Fruit fly (Drosophila melanogaster) whole organism, pupa: Measurements from ENCODE around the gene Cyp312a1.

Source experiments
- CG10348 ChIP-seq: fragments of 200-800 bp; sonication (Bioruptor generic); IDR thresholded peaks from 2 replicates; pipeline ENCODE4 v1.3.6; 2022; ENCODE audit warnings: missing biosample characterization, missing genetic modification characterization
- CG12605 ChIP-seq: fragments of 200-800 bp; sonication (Bioruptor generic); IDR thresholded peaks from 2 replicates; pipeline ENCODE4 v1.3.6; 2022; ENCODE audit warnings: missing biosample characterization, missing genetic modification characterization
- CG13204 ChIP-seq: fragments of 200-800 bp; sonication (Bioruptor generic); optimal IDR thresholded peaks from 2 replicates; lab custom pipeline; 2018; ENCODE audit warnings: missing biosample characterization, mild to moderate bottlenecking, missing genetic modification characterization, moderate library complexity
- CG14655 ChIP-seq: fragments of 200-800 bp; sonication (Bioruptor generic); optimal IDR thresholded peaks from 3 replicates; lab custom pipeline; 2017; ENCODE audit warnings: mild to moderate bottlenecking, missing biosample characterization, missing genetic modification reagents, missing genetic modification characterization
- CG15710 ChIP-seq: fragments of 200-800 bp; sonication (Bioruptor generic); optimal IDR thresholded peaks from 2 replicates; lab custom pipeline; 2018; ENCODE audit warnings: missing biosample characterization, mild to moderate bottlenecking, missing genetic modification characterization, moderate library complexity
- CG17806 ChIP-seq: fragments of 200-800 bp; sonication (Bioruptor generic); optimal IDR thresholded peaks from 2 replicates; lab custom pipeline; 2018; ENCODE audit warnings: missing biosample characterization, mild to moderate bottlenecking, missing genetic modification characterization, moderate library complexity
- CG32121 ChIP-seq: fragments of 200-800 bp; sonication (Bioruptor generic); IDR thresholded peaks from 2 replicates; pipeline ENCODE4 v1.3.6; 2022; ENCODE audit warnings: missing biosample characterization, missing genetic modification characterization
- CG34367 ChIP-seq: fragments of 200-800 bp; sonication (Bioruptor generic); optimal IDR thresholded peaks from 2 replicates; lab custom pipeline; 2018; ENCODE audit warnings: missing biosample characterization, mild to moderate bottlenecking, missing genetic modification characterization
- CG4496 ChIP-seq: fragments of 200-800 bp; sonication (Bioruptor generic); IDR thresholded peaks from 3 replicates; pipeline ENCODE4 v1.3.6; 2022; ENCODE audit warnings: missing biosample characterization, missing genetic modification characterization
- CG8159 ChIP-seq: fragments of 200-800 bp; sonication (Bioruptor generic); optimal IDR thresholded peaks from 3 replicates; lab custom pipeline; 2018; ENCODE audit warnings: missing biosample characterization, mild to moderate bottlenecking, missing genetic modification characterization, moderate library complexity
- CG8301 ChIP-seq: fragments of 200-800 bp; sonication (Bioruptor generic); optimal IDR thresholded peaks from 2 replicates; lab custom pipeline; 2018; ENCODE audit warnings: missing biosample characterization, mild to moderate bottlenecking, missing genetic modification characterization
- CG9948 ChIP-seq: fragments of 200-800 bp; sonication (Bioruptor generic); optimal IDR thresholded peaks from 2 replicates; lab custom pipeline; 2018; ENCODE audit warnings: missing biosample characterization, mild to moderate bottlenecking, missing genetic modification characterization, moderate library complexity
- D1 ChIP-seq: fragments of 200-800 bp; sonication (Bioruptor generic); optimal IDR thresholded peaks from 2 replicates; lab custom pipeline; 2018; ENCODE audit warnings: missing biosample characterization, mild to moderate bottlenecking, missing genetic modification characterization, moderate library complexity
- EcR ChIP-seq: fragments of 200-800 bp; sonication (Bioruptor generic); optimal IDR thresholded peaks from 3 replicates; lab custom pipeline; 2019; ENCODE audit warnings: missing biosample characterization, missing genetic modification characterization, mild to moderate bottlenecking, moderate library complexity, missing genetic modification reagents
- Ets98B ChIP-seq: fragments of 200-800 bp; sonication (Bioruptor generic); IDR thresholded peaks from 2 replicates; pipeline ENCODE4 v1.3.6; 2022; ENCODE audit warnings: missing biosample characterization, missing genetic modification characterization
- Pif1A ChIP-seq: fragments of 200-800 bp; sonication (Bioruptor generic); optimal IDR thresholded peaks from 3 replicates; lab custom pipeline; 2016; ENCODE audit warnings: missing biosample characterization, missing genetic modification characterization
- Pif1B ChIP-seq: fragments of 200-800 bp; sonication (Bioruptor generic); optimal IDR thresholded peaks from 3 replicates; lab custom pipeline; 2016; ENCODE audit warnings: missing biosample characterization, missing genetic modification characterization
- Snoo ChIP-seq: fragments of 200-800 bp; sonication (Bioruptor generic); optimal IDR thresholded peaks from 3 replicates; lab custom pipeline; 2017; ENCODE audit warnings: missing biosample characterization, mild to moderate bottlenecking, missing genetic modification characterization, inconsistent platforms
- fd96Ca ChIP-seq: fragments of 200-800 bp; sonication (Bioruptor generic); IDR thresholded peaks from 3 replicates; pipeline ENCODE4 v1.3.6; 2022; ENCODE audit warnings: missing biosample characterization, missing genetic modification characterization
- gl ChIP-seq: fragments of 200-800 bp; sonication (Bioruptor generic); optimal IDR thresholded peaks from 2 replicates; lab custom pipeline; 2018; ENCODE audit warnings: missing biosample characterization, mild to moderate bottlenecking, missing genetic modification characterization
- rn ChIP-seq: fragments of 200-800 bp; sonication (Bioruptor generic); IDR thresholded peaks from 2 replicates; pipeline ENCODE4 v1.3.6; 2022; ENCODE audit warnings: missing biosample characterization, missing genetic modification characterization

Gene Cyp312a1

dm6 chr3L:18132589-18132988, at the start of gene Cyp312a1:
TSS of gene Cyp312a1 (minus strand) at chr3L:18132689.
- TF ChIP-seq CG8159 (tag; lab: Kevin White, UChicago) (no peak), Pif1A (GFP tag; lab: Kevin White, UChicago) (no peak), rn (GFP tag; lab: Robert Waterston, UW) (no peak), D1 (tag; lab: Kevin White, UChicago) (no peak), CG9948 (tag; lab: Kevin White, UChicago) (no peak), CG8301 (no peak), CG15710 (tag; lab: Kevin White, UChicago) (no peak), CG10348 (no peak), CG4496 (GFP tag; lab: Robert Waterston, UW) (no peak), gl (tag; lab: Kevin White, UChicago) (no peak), CG34367 (no peak), CG14655 (GFP tag; lab: Kevin White, UChicago) (no peak), Snoo (tag; lab: Kevin White, UChicago) (no peak), fd96Ca (no peak), Pif1B (GFP tag; lab: Kevin White, UChicago) (no peak), CG32121 (no peak), CG17806 (tag; lab: Kevin White, UChicago) (no peak), EcR (no peak), CG12605 (GFP tag; lab: Robert Waterston, UW) (no peak), CG13204 (GFP tag; lab: Kevin White, UChicago) (no peak)

- TF ChIP-seq Pif1A (GFP tag; lab: Kevin White, UChicago): no peak
- no peak for TF ChIP-seq fd96Ca
- peak; percentile 56 for TF ChIP-seq EcR
- no peak for TF ChIP-seq CG32121
- no peak for TF ChIP-seq Pif1B (GFP tag; lab: Kevin White, UChicago)
Measured at dm6 chr3L:18181900-18182299, 49.4 kb upstream of the Cyp312a1 start.

dm6 chr3L:18179564-18180201, 47.2 kb upstream of the Cyp312a1 start:
- TF ChIP-seq CG14655 (GFP tag; lab: Kevin White, UChicago) (peak; percentile 10), D1 (tag; lab: Kevin White, UChicago) (no peak), CG8301 (no peak)

dm6 chr3L:18174833-18175232, 42.3 kb upstream of the Cyp312a1 start:
- TF ChIP-seq CG15710 (tag; lab: Kevin White, UChicago): no peak
- no peak for TF ChIP-seq CG9948 (tag; lab: Kevin White, UChicago)
- TF ChIP-seq EcR: peak; percentile 5
- TF ChIP-seq CG32121: no peak
- TF ChIP-seq CG8301: no peak
- TF ChIP-seq Pif1B (GFP tag; lab: Kevin White, UChicago): no peak
- TF ChIP-seq rn (GFP tag; lab: Robert Waterston, UW): no peak
- no peak for TF ChIP-seq CG17806 (tag; lab: Kevin White, UChicago)
- peak; percentile 6; the same call in 1 of the 2 replicates for TF ChIP-seq CG12605 (GFP tag; lab: Robert Waterston, UW)
- 0 out of 3 replicates have a peak, but pooled peaks have one; percentile 19 for TF ChIP-seq CG4496 (GFP tag; lab: Robert Waterston, UW)
- TF ChIP-seq CG10348: no peak
- no peak for TF ChIP-seq CG13204 (GFP tag; lab: Kevin White, UChicago)
- no peak for TF ChIP-seq CG14655 (GFP tag; lab: Kevin White, UChicago)
- TF ChIP-seq Pif1A (GFP tag; lab: Kevin White, UChicago): no peak
- TF ChIP-seq Snoo (tag; lab: Kevin White, UChicago): no peak
- TF ChIP-seq D1 (tag; lab: Kevin White, UChicago): no peak
- TF ChIP-seq CG34367: no peak
- TF ChIP-seq Ets98B (GFP tag; lab: Robert Waterston, UW): no peak
- no peak for TF ChIP-seq fd96Ca
- TF ChIP-seq CG8159 (tag; lab: Kevin White, UChicago): no peak
- TF ChIP-seq gl (tag; lab: Kevin White, UChicago): no peak

dm6 chr3L:18173668-18174067, 41.2 kb upstream of the Cyp312a1 start:
- TF ChIP-seq Snoo (tag; lab: Kevin White, UChicago) (no peak), Pif1A (GFP tag; lab: Kevin White, UChicago) (no peak), fd96Ca (no peak), CG10348 (no peak), CG32121 (no peak), Ets98B (GFP tag; lab: Robert Waterston, UW) (no peak), CG15710 (tag; lab: Kevin White, UChicago) (no peak), EcR (no peak)

- TF ChIP-seq CG13204 (GFP tag; lab: Kevin White, UChicago): peak; percentile 37
- no peak for TF ChIP-seq fd96Ca
- peak; percentile 95 for TF ChIP-seq EcR
Measured at dm6 chr3L:18172064-18172696, 39.7 kb upstream of the Cyp312a1 start.

dm6 chr3L:18171093-18171492, 38.6 kb upstream of the Cyp312a1 start:
- peak; percentile 54 for TF ChIP-seq EcR
- TF ChIP-seq CG10348: no peak
- peak; percentile 28; the same call in 1 of the 3 replicates for TF ChIP-seq CG4496 (GFP tag; lab: Robert Waterston, UW)
